Fruit fly (Drosophila melanogaster) whole organism, embryonic: ENCODE data around the gene CG34125.

Experiments used
- CG10366 ChIP-seq: fragments of 200-800 bp; sonication (Bioruptor generic); IDR thresholded peaks from 2 replicates; pipeline ENCODE4 v1.3.6; 2022; ENCODE audit warnings: missing biosample characterization, missing genetic modification characterization
- CG10959 ChIP-seq: fragments of 200-800 bp; sonication (Bioruptor generic); IDR thresholded peaks from 2 replicates; pipeline ENCODE4 v1.3.6; 2022; ENCODE audit warnings: missing biosample characterization, missing genetic modification characterization
- CG11456 ChIP-seq: fragments of 200-800 bp; sonication (Bioruptor generic); IDR thresholded peaks from 3 replicates; pipeline ENCODE4 v1.3.6; 2022; ENCODE audit warnings: missing biosample characterization, missing genetic modification characterization
- CG11560 ChIP-seq: fragments of 200-800 bp; sonication (Bioruptor generic); IDR thresholded peaks from 3 replicates; pipeline ENCODE4 v1.3.6; 2022; ENCODE audit warnings: missing biosample characterization, missing genetic modification characterization
- CG12071 ChIP-seq: fragments of 200-800 bp; sonication (Bioruptor generic); optimal IDR thresholded peaks from 3 replicates; lab custom pipeline; 2018; ENCODE audit warnings: missing biosample characterization, mild to moderate bottlenecking, missing genetic modification characterization
- CG13775 ChIP-seq: fragments of 200-800 bp; sonication (Bioruptor generic); optimal IDR thresholded peaks from 3 replicates; lab custom pipeline; 2017; ENCODE audit warnings: missing biosample characterization, mild to moderate bottlenecking, missing genetic modification characterization
- CG14050 ChIP-seq: fragments of 200-800 bp; sonication (Bioruptor generic); IDR thresholded peaks from 3 replicates; pipeline ENCODE4 v1.3.6; 2022; ENCODE audit warnings: missing biosample characterization, missing genetic modification characterization
- CG14667 ChIP-seq: fragments of 200-800 bp; sonication (Bioruptor generic); IDR thresholded peaks from 2 replicates; pipeline ENCODE4 v1.3.6; 2022; ENCODE audit warnings: missing biosample characterization, missing genetic modification characterization
- CG1529 ChIP-seq: fragments of 200-800 bp; sonication (Bioruptor generic); optimal IDR thresholded peaks from 3 replicates; lab custom pipeline; 2018; ENCODE audit warnings: missing biosample characterization, missing genetic modification characterization
- CG1603 ChIP-seq: fragments of 200-800 bp; sonication (Bioruptor generic); optimal IDR thresholded peaks from 2 replicates; lab custom pipeline; 2019; ENCODE audit warnings: missing biosample characterization, mild to moderate bottlenecking, missing genetic modification characterization, moderate library complexity
- CG17802 ChIP-seq: fragments of 200-800 bp; sonication (Bioruptor generic); optimal IDR thresholded peaks from 2 replicates; lab custom pipeline; 2018; ENCODE audit warnings: missing biosample characterization, mild to moderate bottlenecking, missing genetic modification characterization, moderate library complexity
- CG17829 ChIP-seq: fragments of 200-800 bp; optimal IDR thresholded peaks from 2 replicates; lab custom pipeline; 2019; ENCODE audit warnings: missing biosample characterization, mild to moderate bottlenecking, missing genetic modification characterization, moderate library complexity
- CG2116 ChIP-seq: fragments of 200-800 bp; sonication (Bioruptor generic); optimal IDR thresholded peaks from 3 replicates; lab custom pipeline; 2018; ENCODE audit warnings: missing biosample characterization, mild to moderate bottlenecking, missing genetic modification characterization
- CG2120 ChIP-seq: fragments of 200-800 bp; sonication (Bioruptor generic); optimal IDR thresholded peaks from 3 replicates; lab custom pipeline; 2016; ENCODE audit warnings: missing biosample characterization, missing genetic modification characterization
- CG2678 ChIP-seq: fragments of 200-800 bp; sonication (Bioruptor generic); optimal IDR thresholded peaks from 3 replicates; lab custom pipeline; 2019; ENCODE audit warnings: missing biosample characterization, mild to moderate bottlenecking, missing genetic modification characterization, moderate library complexity
- CG32772 ChIP-seq: fragments of 200-800 bp; sonication (Bioruptor generic); IDR thresholded peaks from 2 replicates; pipeline ENCODE4 v1.3.6; 2022; ENCODE audit warnings: missing biosample characterization, missing genetic modification characterization
- CG3281 ChIP-seq: fragments of 200-800 bp; sonication (Bioruptor generic); optimal IDR thresholded peaks from 3 replicates; lab custom pipeline; 2017; ENCODE audit warnings: missing biosample characterization, mild to moderate bottlenecking, missing genetic modification characterization
- CG34376 ChIP-seq: fragments of 200-800 bp; sonication (Bioruptor generic); optimal IDR thresholded peaks from 2 replicates; lab custom pipeline; 2018; ENCODE audit warnings: missing biosample characterization, mild to moderate bottlenecking, missing genetic modification characterization
- CG5245 ChIP-seq: fragments of 200-800 bp; sonication (Bioruptor generic); optimal IDR thresholded peaks from 3 replicates; lab custom pipeline; 2016; ENCODE audit warnings: missing biosample characterization, missing genetic modification characterization
- CG7271 ChIP-seq: fragments of 200-800 bp; sonication (Bioruptor generic); optimal IDR thresholded peaks from 2 replicates; lab custom pipeline; 2018; ENCODE audit warnings: missing biosample characterization, mild to moderate bottlenecking, missing genetic modification characterization, moderate library complexity
- CG9817 ChIP-seq: fragments of 200-800 bp; sonication (Bioruptor generic); optimal IDR thresholded peaks from 2 replicates; lab custom pipeline; 2018; ENCODE audit warnings: missing biosample characterization, mild to moderate bottlenecking, missing genetic modification characterization, moderate library complexity
- D19A ChIP-seq: fragments of 200-800 bp; optimal IDR thresholded peaks from 3 replicates; lab custom pipeline; 2019; ENCODE audit warnings: missing biosample characterization, mild to moderate bottlenecking, missing genetic modification characterization, moderate library complexity
- Doc3 ChIP-seq: fragments of 200-800 bp; sonication (Bioruptor generic); IDR thresholded peaks from 3 replicates; pipeline ENCODE4 v1.3.6; 2022; ENCODE audit warnings: missing biosample characterization, missing genetic modification characterization; ENCODE audit not compliant: partially characterized antibody
- Drgx ChIP-seq: fragments of 200-800 bp; sonication (Bioruptor generic); IDR thresholded peaks from 2 replicates; pipeline ENCODE4 v1.3.6; 2022; ENCODE audit warnings: missing biosample characterization, missing genetic modification characterization
- E2f1 ChIP-seq: fragments of 200-800 bp; sonication (Bioruptor generic); IDR thresholded peaks from 2 replicates; pipeline ENCODE4 v1.3.6; 2022; ENCODE audit warnings: missing biosample characterization, missing genetic modification characterization
- Elba2 ChIP-seq: fragments of 200-800 bp; sonication (Bioruptor generic); optimal IDR thresholded peaks from 3 replicates; lab custom pipeline; 2016; ENCODE audit warnings: missing biosample characterization, missing genetic modification characterization
- Fer2 ChIP-seq: fragments of 200-800 bp; sonication (Bioruptor generic); optimal IDR thresholded peaks from 2 replicates; lab custom pipeline; 2018; ENCODE audit warnings: missing biosample characterization, mild to moderate bottlenecking, missing genetic modification characterization, moderate library complexity
- Fer3 ChIP-seq: fragments of 200-800 bp; sonication (Bioruptor generic); optimal IDR thresholded peaks from 2 replicates; lab custom pipeline; 2018; ENCODE audit warnings: missing biosample characterization, mild to moderate bottlenecking, missing genetic modification characterization, moderate library complexity
- Hmr ChIP-seq: fragments of 200-800 bp; sonication (Bioruptor generic); optimal IDR thresholded peaks from 3 replicates; lab custom pipeline; 2017; ENCODE audit warnings: mild to moderate bottlenecking, missing biosample characterization, missing genetic modification reagents, missing genetic modification characterization
- Med ChIP-seq: fragments of 200-800 bp; sonication (Bioruptor generic); peaks from one replicate; lab custom pipeline; 2016; ENCODE audit warnings: missing biosample characterization, missing genetic modification characterization, mild to moderate bottlenecking, inconsistent platforms, moderate library complexity
- Meics ChIP-seq: fragments of 200-800 bp; sonication (Bioruptor generic); optimal IDR thresholded peaks from 2 replicates; lab custom pipeline; 2017; ENCODE audit warnings: missing biosample characterization, mild to moderate bottlenecking, missing genetic modification characterization
- Oli ChIP-seq: fragments of 200-800 bp; sonication (Bioruptor generic); optimal IDR thresholded peaks from 2 replicates; lab custom pipeline; 2018; ENCODE audit warnings: missing biosample characterization, mild to moderate bottlenecking, missing genetic modification characterization, moderate library complexity
- Pdp1 ChIP-seq, 2 experiments: fragments of 200-800 bp; sonication (Bioruptor generic); optimal IDR thresholded peaks; 3 replicates each; lab custom pipeline; 2016; ENCODE audit warnings: missing biosample characterization in 2 of 2, missing genetic modification characterization in 2 of 2, mild to moderate bottlenecking in 1 of 2, moderate library complexity in 1 of 2
- Usf ChIP-seq: fragments of 200-800 bp; sonication (Bioruptor generic); optimal IDR thresholded peaks from 2 replicates; lab custom pipeline; 2017; ENCODE audit warnings: missing genotype, missing biosample characterization, missing genetic modification characterization
- ab ChIP-seq: fragments of 200-800 bp; sonication (Bioruptor generic); optimal IDR thresholded peaks from 2 replicates; lab custom pipeline; 2016; ENCODE audit warnings: missing biosample characterization, missing genetic modification characterization
- cad ChIP-seq: fragments of >200 bp; optimal IDR thresholded peaks from 2 replicates; lab custom pipeline; 2017; ENCODE audit warnings: missing biosample characterization, missing genetic modification characterization
- ci ChIP-seq: fragments of 200-800 bp; sonication (Bioruptor generic); IDR thresholded peaks from 3 replicates; pipeline ENCODE4 v1.3.6; 2022; ENCODE audit warnings: missing biosample characterization, missing genetic modification characterization
- en ChIP-seq: fragments of 200-800 bp; sonication (Bioruptor generic); optimal IDR thresholded peaks from 2 replicates; lab custom pipeline; 2016; ENCODE audit warnings: missing biosample characterization, missing genetic modification characterization
- gem ChIP-seq: fragments of 200-800 bp; sonication (Bioruptor generic); optimal IDR thresholded peaks from 2 replicates; lab custom pipeline; 2019; ENCODE audit warnings: missing biosample characterization, mild to moderate bottlenecking, missing genetic modification characterization, moderate library complexity
- grau ChIP-seq: fragments of 200-800 bp; optimal IDR thresholded peaks from 3 replicates; lab custom pipeline; 2019; ENCODE audit warnings: missing biosample characterization, mild to moderate bottlenecking, missing genetic modification characterization, moderate library complexity
- hkb ChIP-seq, 2 experiments: fragments of 200-800 bp in 1 of 2; fragments of >200 bp in 1 of 2; sonication (Bioruptor generic) in 1 of 2; IDR thresholded peaks in 1 of 2; optimal IDR thresholded peaks in 1 of 2; 2 replicates each; pipeline versions ENCODE4 v1.3.6 to Lab custom; 2017 to 2022; ENCODE audit warnings: missing biosample characterization in 1 of 2, missing genetic modification characterization in 1 of 2
- lab ChIP-seq: fragments of 200-800 bp; sonication (Bioruptor generic); optimal IDR thresholded peaks from 3 replicates; lab custom pipeline; 2017; ENCODE audit warnings: missing biosample characterization, missing genetic modification characterization, mild to moderate bottlenecking, moderate library complexity, missing genetic modification reagents
- nau ChIP-seq: fragments of 200-800 bp; sonication (Bioruptor generic); optimal IDR thresholded peaks from 3 replicates; lab custom pipeline; 2017; ENCODE audit warnings: missing biosample characterization, mild to moderate bottlenecking, missing genetic modification characterization, missing genetic modification reagents
- nmo ChIP-seq: fragments of 200-800 bp; sonication (Bioruptor generic); optimal IDR thresholded peaks from 2 replicates; lab custom pipeline; 2018; ENCODE audit warnings: missing biosample characterization, mild to moderate bottlenecking, missing genetic modification characterization, moderate library complexity
- pan ChIP-seq, 4 experiments: fragments of >200 bp in 3 of 4; fragments of 200-800 bp in 1 of 4; sonication (Bioruptor generic) in 1 of 4; optimal IDR thresholded peaks in 3 of 4; IDR thresholded peaks in 1 of 4; 2 replicates each; pipeline versions ENCODE4 v1.3.6 to Lab custom; 2017 to 2022; ENCODE audit warnings: missing biosample characterization in 2 of 4, missing genetic modification characterization in 2 of 4, mixed read lengths in 1 of 4
- rib ChIP-seq: fragments of 200-800 bp; sonication (Bioruptor generic); IDR thresholded peaks from 2 replicates; pipeline ENCODE4 v1.3.6; 2022; ENCODE audit warnings: missing biosample characterization, missing genetic modification characterization
- row ChIP-seq: fragments of 200-800 bp; sonication (Bioruptor generic); IDR thresholded peaks from 3 replicates; pipeline ENCODE4 v1.3.6; 2022; ENCODE audit warnings: missing biosample characterization, missing genetic modification characterization
- sd ChIP-seq: fragments of 200-800 bp; sonication (Bioruptor generic); optimal IDR thresholded peaks from 3 replicates; lab custom pipeline; 2018; ENCODE audit warnings: missing biosample characterization, mild to moderate bottlenecking, missing genetic modification characterization, moderate library complexity
- sens ChIP-seq: fragments of 200-800 bp; sonication (Bioruptor generic); peaks from one replicate; lab custom pipeline; 2016; ENCODE audit warnings: missing biosample characterization, missing genetic modification characterization
- tio ChIP-seq: fragments of 200-800 bp; sonication (Bioruptor generic); optimal IDR thresholded peaks from 2 replicates; lab custom pipeline; 2017; ENCODE audit warnings: missing biosample characterization, missing genetic modification characterization, inconsistent platforms

CG34125 gene

DNA sequence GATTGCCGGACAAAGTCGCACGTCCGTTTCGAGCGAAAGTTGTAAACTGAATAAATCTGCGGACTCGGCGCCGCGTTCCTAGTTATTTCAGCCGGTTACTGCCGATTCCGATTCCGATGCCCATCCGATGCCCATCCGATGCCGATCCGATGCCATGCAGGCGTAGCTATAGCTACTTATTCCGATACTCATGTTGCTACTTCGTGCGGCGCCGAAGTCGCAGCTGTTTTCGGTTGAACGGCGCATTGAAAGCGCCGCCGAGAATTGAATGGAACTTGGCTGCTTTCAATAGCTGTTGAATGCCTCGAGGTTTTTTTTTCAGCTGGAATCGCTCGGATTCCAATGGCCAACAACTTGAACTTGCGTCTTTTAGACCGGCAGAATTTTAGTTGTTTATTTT, 37.1 kb upstream of the CG34125 start (continued):
- TF ChIP-seq rib (no peak), en (no peak), CG7271 (tag; lab: Kevin White, UChicago) (no peak), Hmr (peak; percentile 70), CG11560 (no peak), CG9817 (tag; lab: Kevin White, UChicago) (no peak), nmo (GFP tag; lab: Kevin White, UChicago) (no peak), lab (GFP tag; lab: Kevin White, UChicago) (peak; percentile 68), Meics (peak; percentile 28), tio (GFP tag; lab: Kevin White, UChicago) (no peak), CG17829 (tag; lab: Kevin White, UChicago) (no peak), CG1603 (tag; lab: Kevin White, UChicago) (no peak), CG34376 (GFP tag; lab: Kevin White, UChicago) (peak; percentile 16), CG5245 (GFP tag; lab: Kevin White, UChicago) (no peak), CG1529 (no peak), ab (GFP tag; lab: Kevin White, UChicago) (no peak), CG13775 (no peak), Fer2 (tag; lab: Kevin White, UChicago) (no peak), D19A (no peak), Doc3 (GFP tag; lab: Robert Waterston, UW) (no peak), cad (GFP tag; lab: Kevin White, UChicago) (no peak), Med (peak; percentile 26)

DNA sequence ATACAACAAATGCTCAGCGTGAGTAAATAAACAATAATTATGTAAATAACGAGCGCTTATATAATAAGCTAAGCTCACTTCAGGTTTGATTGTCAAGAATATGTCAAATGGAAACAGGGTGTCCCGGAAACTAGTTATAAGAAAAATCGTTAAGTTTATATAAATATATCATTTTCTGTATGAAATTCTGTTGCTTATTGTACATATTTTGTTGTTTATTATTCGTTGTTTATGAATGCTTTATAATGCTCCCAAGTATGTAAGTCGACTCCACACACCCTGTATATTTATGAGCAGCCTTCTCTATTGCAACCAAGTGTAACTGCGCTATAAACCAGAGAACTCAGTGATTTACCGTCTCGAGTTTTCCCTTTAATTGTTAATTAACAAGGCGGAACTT, 34.9 kb upstream of the CG34125 start:
- TF ChIP-seq CG11456 (GFP tag; lab: Robert Waterston, UW) (no peak), hkb (optimal IDR thresholded peaks at IDR 0.05; lab: Kevin White, UChicago) (no peak), hkb (GFP tag; IDR thresholded peaks at IDR 0.05; lab: Robert Waterston, UW) (0 out of 2 replicates have a peak, but pooled peaks have one; percentile 13), CG32772 (no peak), Oli (tag; lab: Kevin White, UChicago) (peak; percentile 19), sd (no peak), grau (peak; percentile 14), E2f1 (GFP tag; lab: Robert Waterston, UW) (peak; percentile 15; the same call in 1 of the 2 replicates), lab (GFP tag; lab: Kevin White, UChicago) (peak; percentile 34), sens (GFP tag; lab: Kevin White, UChicago) (peak; percentile 83), Elba2 (GFP tag; lab: Kevin White, UChicago) (no peak), CG12071 (peak; percentile 1), Usf (GFP tag; lab: Kevin White, UChicago) (no peak), Drgx (peak; percentile 44), nau (GFP tag; lab: Kevin White, UChicago) (no peak), CG17802 (tag; lab: Kevin White, UChicago) (no peak), CG10959 (GFP tag; lab: Robert Waterston, UW) (no peak), CG14050 (GFP tag; lab: Robert Waterston, UW) (0 out of 3 replicates have a peak, but pooled peaks have one; percentile 10), CG2116 (no peak), gem (peak; percentile 49), Fer3 (tag; lab: Kevin White, UChicago) (peak; percentile 14), Pdp1 (GFP tag; optimal IDR thresholded peaks at IDR 0.05; lab: Kevin White, UChicago) (peak in 1 of 2 experiments; percentile 73), CG2678 (tag; lab: Kevin White, UChicago) (peak; percentile 37), CG3281 (GFP tag; lab: Kevin White, UChicago) (peak; percentile 28), pan (optimal IDR thresholded peaks at IDR 0.05; lab: Kevin White, UChicago) (no peak), pan (GFP tag; optimal IDR thresholded peaks at IDR 0.05 in 1 of 2, IDR thresholded peaks at IDR 0.05 in 1 of 2) (peak in 1 of 2 experiments; percentile 21), CG10366 (0 out of 2 replicates have a peak, but pooled peaks have one; percentile 8), CG14667 (0 out of 2 replicates have a peak, but pooled peaks have one; percentile 3), ci (peak; percentile 68; the same call in 2 of the 3 replicates), row (GFP tag; lab: Robert Waterston, UW) (peak; percentile 30; the same call in 1 of the 3 replicates), CG2120 (GFP tag; lab: Kevin White, UChicago) (peak; percentile 17)
